Worm (Caenorhabditis elegans) whole organism, L1 larva: ENCODE data around the gene ttbk-8.2.

Source experiments
- C16A3.4 ChIP-seq: fragments of 150-350 bp; optimal IDR thresholded peaks from 2 replicates; lab custom pipeline; 2014; ENCODE audit warnings: missing biosample characterization, missing genetic modification characterization
- C34B4.2 ChIP-seq: sonication (generic microtip); optimal IDR thresholded peaks from 2 replicates; lab custom pipeline; 2017; ENCODE audit warnings: mild to moderate bottlenecking, missing genetic modification characterization, missing compliant biosample characterization
- F16B12.6 ChIP-seq: fragments of 150-350 bp; optimal IDR thresholded peaks from 2 replicates; lab custom pipeline; 2014; ENCODE audit warnings: missing biosample characterization, missing genetic modification characterization
- Y116A8C.19 ChIP-seq: sonication (generic microtip); optimal IDR thresholded peaks from 2 replicates; lab custom pipeline; 2016; ENCODE audit warnings: missing compliant biosample characterization, missing genetic modification characterization, borderline replicate concordance
- aha-1 ChIP-seq: fragments of 150-350 bp; optimal IDR thresholded peaks from 2 replicates; lab custom pipeline; 2014; ENCODE audit warnings: missing biosample characterization, missing genetic modification characterization
- alr-1 ChIP-seq: fragments of 200-800 bp; sonication (Bioruptor generic); optimal IDR thresholded peaks from 2 replicates; lab custom pipeline; 2018; ENCODE audit warnings: borderline replicate concordance, mild to moderate bottlenecking, missing genetic modification characterization, missing compliant biosample characterization
- aly-2 ChIP-seq: fragments of 150-350 bp; optimal IDR thresholded peaks from 2 replicates; lab custom pipeline; 2014; ENCODE audit warnings: missing biosample characterization, missing genetic modification characterization
- ama-1 ChIP-seq: fragments of 150-350 bp; optimal IDR thresholded peaks from 2 replicates; lab custom pipeline; 2014
- ceh-63 ChIP-seq: fragments of 200-800 bp; sonication (Bioruptor generic); optimal IDR thresholded peaks from 2 replicates; lab custom pipeline; 2018; ENCODE audit warnings: mild to moderate bottlenecking, missing genetic modification characterization, missing compliant biosample characterization
- ceh-8 ChIP-seq: fragments of 200-800 bp; sonication (Bioruptor generic); optimal IDR thresholded peaks from 2 replicates; lab custom pipeline; 2018; ENCODE audit warnings: mild to moderate bottlenecking, missing genetic modification characterization, moderate library complexity, missing compliant biosample characterization
- ceh-88 ChIP-seq: fragments of 200-800 bp; sonication (Bioruptor generic); IDR thresholded peaks from 2 replicates; pipeline ENCODE4 v1.3.6; 2022; ENCODE audit warnings: missing genetic modification characterization, missing compliant biosample characterization
- ceh-90 ChIP-seq: sonication (generic microtip); optimal IDR thresholded peaks from 2 replicates; lab custom pipeline; 2016; ENCODE audit warnings: missing genetic modification characterization, missing compliant biosample characterization
- efl-1 ChIP-seq, 4 experiments: fragments of 150-350 bp; optimal IDR thresholded peaks in 3 of 4; peaks in 1 of 4; 1 replicate in 1 of 4; 2 replicates in 3 of 4; lab custom pipeline; 2014; ENCODE audit warnings: missing biosample characterization in 2 of 4, missing genetic modification characterization in 2 of 4, missing genetic modification reagents in 2 of 4
- efl-3 ChIP-seq: fragments of 200-800 bp; sonication (Bioruptor generic); optimal IDR thresholded peaks from 2 replicates; lab custom pipeline; 2018; ENCODE audit warnings: mild to moderate bottlenecking, missing genetic modification characterization, missing compliant biosample characterization
- egl-27 ChIP-seq, 2 experiments: fragments of 150-350 bp in 1 of 2; sonication (generic microtip); optimal IDR thresholded peaks; 3 replicates each; lab custom pipeline; 2017 to 2018; ENCODE audit warnings: missing biosample characterization in 2 of 2, missing genetic modification characterization in 2 of 2, missing genetic modification reagents in 2 of 2
- elt-2 ChIP-seq: sonication (generic microtip); optimal IDR thresholded peaks from 2 replicates; lab custom pipeline; 2016; ENCODE audit warnings: missing genetic modification characterization, mild to moderate bottlenecking, inconsistent platforms, missing compliant biosample characterization, missing genetic modification reagents
- ets-5 ChIP-seq: fragments of 200-800 bp; sonication (Bioruptor generic); IDR thresholded peaks from 2 replicates; pipeline ENCODE4 v1.3.6; 2022; ENCODE audit warnings: missing genetic modification characterization, missing compliant biosample characterization
- fkh-10 ChIP-seq: sonication (generic microtip); optimal IDR thresholded peaks from 2 replicates; lab custom pipeline; 2017; ENCODE audit warnings: missing biosample characterization, missing genetic modification reagents, missing genetic modification characterization
- fkh-4 ChIP-seq: sonication (generic microtip); optimal IDR thresholded peaks from 2 replicates; lab custom pipeline; 2016; ENCODE audit warnings: missing compliant biosample characterization, missing genetic modification characterization, borderline replicate concordance
- fkh-8 ChIP-seq: sonication (generic microtip); optimal IDR thresholded peaks from 2 replicates; lab custom pipeline; 2016; ENCODE audit warnings: mild to moderate bottlenecking, missing genetic modification characterization, missing compliant biosample characterization
- fos-1 ChIP-seq: fragments of 150-350 bp; optimal IDR thresholded peaks from 2 replicates; lab custom pipeline; 2014; ENCODE audit warnings: missing biosample characterization, missing genetic modification characterization
- grh-1 ChIP-seq: fragments of 200-800 bp; sonication (Bioruptor generic); IDR thresholded peaks from 2 replicates; pipeline ENCODE4 v1.3.6; 2022; ENCODE audit warnings: missing genetic modification reagents, missing genetic modification characterization, missing compliant biosample characterization
- hlh-4 ChIP-seq: sonication (generic microtip); optimal IDR thresholded peaks from 2 replicates; lab custom pipeline; 2016; ENCODE audit warnings: mild to moderate bottlenecking, missing genetic modification characterization, missing compliant biosample characterization
- hpl-2 ChIP-seq: fragments of 150-350 bp; optimal IDR thresholded peaks from 2 replicates; lab custom pipeline; 2014; ENCODE audit warnings: missing biosample characterization, missing genetic modification reagents, missing genetic modification characterization
- isw-1 ChIP-seq: fragments of 200-800 bp; sonication (Bioruptor generic); IDR thresholded peaks from 2 replicates; pipeline ENCODE4 v1.3.6; 2022; ENCODE audit warnings: missing genetic modification characterization, missing compliant biosample characterization
- jun-1 ChIP-seq: fragments of 150-350 bp; optimal IDR thresholded peaks from 2 replicates; lab custom pipeline; 2014; ENCODE audit warnings: missing biosample characterization, missing genetic modification reagents, missing genetic modification characterization
- lin-13 ChIP-seq: fragments of 150-350 bp; optimal IDR thresholded peaks from 2 replicates; lab custom pipeline; 2014; ENCODE audit warnings: missing biosample characterization, missing genetic modification reagents, missing genetic modification characterization
- lin-35 ChIP-seq, 2 experiments: fragments of 150-350 bp; optimal IDR thresholded peaks; 2 replicates each; lab custom pipeline; 2014; ENCODE audit warnings: missing biosample characterization in 2 of 2, missing genetic modification characterization in 2 of 2, missing genetic modification reagents in 2 of 2
- lin-39 ChIP-seq: fragments of 150-350 bp; optimal IDR thresholded peaks from 2 replicates; lab custom pipeline; 2014; ENCODE audit warnings: missing biosample characterization, missing genetic modification reagents, missing genetic modification characterization
- lir-3 ChIP-seq: sonication (generic microtip); optimal IDR thresholded peaks from 2 replicates; lab custom pipeline; 2016; ENCODE audit warnings: mild to moderate bottlenecking, missing genetic modification characterization, moderate library complexity, missing compliant biosample characterization; ENCODE audit not compliant: poor library complexity
- mab-9 ChIP-seq: fragments of 200-800 bp; sonication (Bioruptor generic); IDR thresholded peaks from 2 replicates; pipeline ENCODE4 v1.3.6; 2022; ENCODE audit warnings: missing genetic modification reagents, missing genetic modification characterization, missing compliant biosample characterization
- mdl-1 ChIP-seq, 2 experiments: fragments of 150-350 bp; optimal IDR thresholded peaks; 2 replicates each; lab custom pipeline; 2014 to 2017; ENCODE audit warnings: missing biosample characterization in 2 of 2, missing genetic modification characterization in 2 of 2, inconsistent platforms in 1 of 2
- nhr-11 ChIP-seq: fragments of 150-350 bp; optimal IDR thresholded peaks from 2 replicates; lab custom pipeline; 2014; ENCODE audit warnings: missing biosample characterization, missing genetic modification characterization
- nhr-47 ChIP-seq: sonication (generic microtip); optimal IDR thresholded peaks from 2 replicates; lab custom pipeline; 2016; ENCODE audit warnings: mild to moderate bottlenecking, missing genetic modification characterization, moderate library complexity, missing compliant biosample characterization
- nhr-71 ChIP-seq: sonication (generic microtip); optimal IDR thresholded peaks from 2 replicates; lab custom pipeline; 2016; ENCODE audit warnings: mild to moderate bottlenecking, missing genetic modification characterization, moderate library complexity, missing compliant biosample characterization
- nhr-84 ChIP-seq: sonication (generic microtip); optimal IDR thresholded peaks from 2 replicates; lab custom pipeline; 2017; ENCODE audit warnings: missing biosample characterization, missing genetic modification characterization
- pag-3 ChIP-seq: sonication (generic microtip); optimal IDR thresholded peaks from 2 replicates; lab custom pipeline; 2017; ENCODE audit warnings: missing genetic modification characterization, mild to moderate bottlenecking, missing compliant biosample characterization, antibody characterized with exemption, borderline replicate concordance; ENCODE audit not compliant: insufficient read depth
- pax-3 ChIP-seq: fragments of 200-800 bp; sonication (Bioruptor generic); optimal IDR thresholded peaks from 2 replicates; lab custom pipeline; 2018; ENCODE audit warnings: mild to moderate bottlenecking, missing genetic modification characterization, moderate library complexity, missing compliant biosample characterization
- pqm-1 ChIP-seq: sonication (generic microtip); optimal IDR thresholded peaks from 3 replicates; lab custom pipeline; 2017; ENCODE audit warnings: missing biosample characterization, missing genetic modification characterization
- skn-1 ChIP-seq: fragments of 150-350 bp; optimal IDR thresholded peaks from 2 replicates; lab custom pipeline; 2014; ENCODE audit warnings: missing biosample characterization, missing genetic modification characterization
- sptf-1 ChIP-seq: fragments of 150-350 bp; optimal IDR thresholded peaks from 2 replicates; lab custom pipeline; 2014; ENCODE audit warnings: missing biosample characterization, missing genetic modification characterization
- sup-37 ChIP-seq: fragments of 200-800 bp; sonication (Bioruptor generic); optimal IDR thresholded peaks from 2 replicates; lab custom pipeline; 2018; ENCODE audit warnings: mild to moderate bottlenecking, missing genetic modification characterization, missing compliant biosample characterization
- tbx-2 ChIP-seq: sonication (generic microtip); optimal IDR thresholded peaks from 2 replicates; lab custom pipeline; 2016; ENCODE audit warnings: missing genetic modification characterization, missing compliant biosample characterization
- tlp-1 ChIP-seq: fragments of 150-350 bp; optimal IDR thresholded peaks from 2 replicates; lab custom pipeline; 2014; ENCODE audit warnings: missing biosample characterization, missing genetic modification characterization
- unc-98 ChIP-seq: fragments of 200-800 bp; sonication (Bioruptor generic); IDR thresholded peaks from 2 replicates; pipeline ENCODE4 v1.3.6; 2022; ENCODE audit warnings: missing genetic modification characterization, missing compliant biosample characterization
- vab-15 ChIP-seq: sonication (generic microtip); optimal IDR thresholded peaks from 2 replicates; lab custom pipeline; 2017; ENCODE audit warnings: missing genotype, mild to moderate bottlenecking, missing genetic modification characterization, missing compliant biosample characterization
- xbp-1 ChIP-seq: sonication (generic microtip); optimal IDR thresholded peaks from 2 replicates; lab custom pipeline; 2016; ENCODE audit warnings: missing genetic modification characterization, missing compliant biosample characterization
- zag-1 ChIP-seq: fragments of 150-350 bp; optimal IDR thresholded peaks from 2 replicates; lab custom pipeline; 2014; ENCODE audit warnings: missing biosample characterization, missing genetic modification characterization
- ztf-11 ChIP-seq, 2 experiments: sonication (generic microtip); optimal IDR thresholded peaks; 2 replicates each; lab custom pipeline; 2016 to 2017; ENCODE audit warnings: missing genetic modification characterization in 2 of 2, missing biosample characterization in 1 of 2, missing compliant biosample characterization in 1 of 2
- ztf-4 ChIP-seq: fragments of 150-350 bp; optimal IDR thresholded peaks from 2 replicates; lab custom pipeline; 2014; ENCODE audit warnings: missing biosample characterization, missing genetic modification characterization

ttbk-8.2 gene

DNA sequence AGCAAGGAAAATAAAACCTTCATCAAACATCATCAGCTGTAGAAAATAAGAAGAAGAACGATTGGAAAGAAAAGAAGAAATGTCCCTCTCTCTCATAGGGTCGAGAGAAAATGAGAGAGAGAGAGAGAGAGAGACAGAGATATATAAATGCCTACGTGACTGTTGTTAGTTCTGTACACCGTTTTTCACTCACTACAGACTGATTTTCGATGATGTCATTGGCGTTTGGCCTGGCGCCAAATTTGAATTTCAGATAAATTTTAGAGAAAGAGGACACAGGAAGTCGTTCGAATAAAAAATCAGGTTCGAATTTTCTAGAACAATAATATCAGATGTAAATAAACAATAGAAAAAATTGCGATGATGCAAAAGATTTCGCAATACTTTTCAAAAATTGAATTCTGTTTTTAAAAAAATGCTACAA is 24.2 kb downstream of the ttbk-8.2 start (continued):
- TF ChIP-seq pag-3 (tag; lab: Kevin White, UChicago) (no peak), lin-35 (GFP tag; optimal IDR thresholded peaks at IDR 0.05; lab: Kevin White, UChicago) (peak; percentile 73 to 84), nhr-71 (peak; percentile 79), isw-1 (GFP tag; lab: Robert Waterston, UW) (no peak), nhr-47 (tag; lab: Kevin White, UChicago) (peak; percentile 34), efl-3 (GFP tag; lab: Kevin White, UChicago) (no peak), nhr-11 (no peak), C16A3.4 (tag; lab: Kevin White, UChicago) (peak; percentile 41), egl-27 (tag; optimal IDR thresholded peaks at IDR 0.05; lab: Kevin White, UChicago) (no peak), fkh-8 (tag; lab: Kevin White, UChicago) (no peak), ets-5 (GFP tag; lab: Robert Waterston, UW) (no peak), tbx-2 (peak; percentile 45), vab-15 (tag; lab: Kevin White, UChicago) (no peak), aha-1 (tag; lab: Kevin White, UChicago) (peak; percentile 93), jun-1 (peak; percentile 55), lin-13 (GFP tag; lab: Kevin White, UChicago) (peak; percentile 47), ztf-11 (tag; optimal IDR thresholded peaks at IDR 0.05; lab: Kevin White, UChicago) (no peak), ztf-4 (tag; lab: Kevin White, UChicago) (peak; percentile 21), nhr-84 (tag; lab: Kevin White, UChicago) (no peak), xbp-1 (tag; lab: Kevin White, UChicago) (peak; percentile 39), alr-1 (tag; lab: Kevin White, UChicago) (no peak), pax-3 (tag; lab: Kevin White, UChicago) (no peak), efl-1 (optimal IDR thresholded peaks at IDR 0.05; lab: Kevin White, UChicago) (peak; percentile 30 to 70), efl-1 (GFP tag; optimal IDR thresholded peaks at IDR 0.05 in 1 of 2; lab: Kevin White, UChicago) (peak; percentile 74 to 98), hpl-2 (no peak), zag-1 (tag; lab: Kevin White, UChicago) (no peak), Y116A8C.19 (no peak), lin-39 (tag; lab: Kevin White, UChicago) (no peak), ceh-63 (GFP tag; lab: Kevin White, UChicago) (no peak), grh-1 (peak; percentile 48; the same call in 1 of the 2 replicates), mdl-1 (tag; optimal IDR thresholded peaks at IDR 0.05; lab: Kevin White, UChicago) (peak in 1 of 2 experiments; percentile 4), aly-2 (tag; lab: Kevin White, UChicago) (no peak), ama-1 (lab: Kevin White, UChicago) (no peak), lir-3 (no peak), ceh-88 (GFP tag; lab: Robert Waterston, UW) (no peak), fkh-10 (GFP tag; lab: Kevin White, UChicago) (no peak), skn-1 (no peak), sup-37 (GFP tag; lab: Kevin White, UChicago) (no peak), F16B12.6 (tag; lab: Kevin White, UChicago) (no peak), tlp-1 (no peak), ceh-8 (GFP tag; lab: Kevin White, UChicago) (no peak), ceh-90 (no peak), sptf-1 (tag; lab: Kevin White, UChicago) (no peak), fkh-4 (tag; lab: Kevin White, UChicago) (no peak), fos-1 (tag; lab: Kevin White, UChicago) (no peak), pqm-1 (tag; lab: Kevin White, UChicago) (no peak), unc-98 (GFP tag; lab: Robert Waterston, UW) (no peak), C34B4.2 (tag; lab: Kevin White, UChicago) (no peak), elt-2 (tag; lab: Kevin White, UChicago) (no peak), mab-9 (GFP tag; lab: Robert Waterston, UW) (no peak), hlh-4 (tag; lab: Kevin White, UChicago) (no peak)
